Fruit fly (Drosophila melanogaster): ENCODE results near the gene CG32603.
A peak's percentile ranks its signal among the peaks of the same experiment; 100 is the strongest.

The CG32603 gene

dm6 chrX:14169068-14169642 is 15.2 kb upstream of the CG32603 start, which contains the start of gene CG12480 (continued):
- TF ChIP-seq vvl (GFP tag; IDR thresholded peaks at IDR 0.05) (0 out of 2 replicates have a peak, but pooled peaks have one; percentile 37), odd (GFP tag; optimal IDR thresholded peaks at IDR 0.05) (no peak), CG30403 (GFP tag; optimal IDR thresholded peaks at IDR 0.05) (peak; percentile 40), CG4328 (GFP tag; optimal IDR thresholded peaks at IDR 0.05) (no peak), Nf-YB (GFP tag; optimal IDR thresholded peaks at IDR 0.05) (no peak), ash1 (GFP tag; optimal IDR thresholded peaks at IDR 0.05) (no peak), klu (GFP tag; IDR thresholded peaks at IDR 0.05) (no peak), CG6813 (GFP tag; optimal IDR thresholded peaks at IDR 0.05) (peak; percentile 16), CHES-1-like (GFP tag; optimal IDR thresholded peaks at IDR 0.05) (no peak), stwl (tag; optimal IDR thresholded peaks at IDR 0.05) (no peak), Usf (GFP tag; optimal IDR thresholded peaks at IDR 0.05) (peak; percentile 12), CG13123 (GFP tag; optimal IDR thresholded peaks at IDR 0.05) (no peak), fu2 (GFP tag; optimal IDR thresholded peaks at IDR 0.05) (peak; percentile 42), Hey (tag; optimal IDR thresholded peaks at IDR 0.05) (no peak), vfl (GFP tag; optimal IDR thresholded peaks at IDR 0.05) (no peak), ssp (GFP tag; IDR thresholded peaks at IDR 0.05) (no peak), Hr3 (GFP tag; optimal IDR thresholded peaks at IDR 0.05) (no peak), dati (GFP tag; IDR thresholded peaks at IDR 0.05) (no peak), eyg (GFP tag; optimal IDR thresholded peaks at IDR 0.05) (no peak), tgo (GFP tag; IDR thresholded peaks at IDR 0.05) (no peak), CG9727 (GFP tag; optimal IDR thresholded peaks at IDR 0.05) (peak; percentile 44), hb (GFP tag; IDR thresholded peaks at IDR 0.05; ENCODE audit: partially characterized antibody) (no peak), YL-1 (GFP tag; optimal IDR thresholded peaks at IDR 0.05) (no peak), CkIIα-i1 (GFP tag; IDR thresholded peaks at IDR 0.05) (no peak), CTCF (GFP tag; optimal IDR thresholded peaks at IDR 0.05) (no peak), CG10147 (GFP tag; optimal IDR thresholded peaks at IDR 0.05) (peak; percentile 85), zf30C (GFP tag; optimal IDR thresholded peaks at IDR 0.05) (no peak), CG12744 (GFP tag; optimal IDR thresholded peaks at IDR 0.05) (peak; percentile 24), CG8765 (GFP tag; IDR thresholded peaks at IDR 0.05) (no peak; the same call in 1 of the 2 replicates), slbo (GFP tag; IDR thresholded peaks at IDR 0.05) (peak; percentile 86), CG11093 (GFP tag; IDR thresholded peaks at IDR 0.05) (no peak), CG1233 (GFP tag; optimal IDR thresholded peaks at IDR 0.05) (peak; percentile 38), D19B (GFP tag; optimal IDR thresholded peaks at IDR 0.05) (no peak), esg (GFP tag; conservative IDR thresholded peaks at IDR 0.05) (no peak), wor (GFP tag; IDR thresholded peaks at IDR 0.05) (no peak), psq (GFP tag; optimal IDR thresholded peaks at IDR 0.05) (no peak), CG11085 (GFP tag; IDR thresholded peaks at IDR 0.05) (0 out of 2 replicates have a peak, but pooled peaks have one; percentile 25), cato (GFP tag; optimal IDR thresholded peaks at IDR 0.05; ENCODE audit: borderline replicate concordance) (no peak), CG6765 (GFP tag; optimal IDR thresholded peaks at IDR 0.05) (peak; percentile 43), gsb-n (tag; optimal IDR thresholded peaks at IDR 0.05) (no peak), Ravus (GFP tag; IDR thresholded peaks at IDR 0.05) (no peak; the same call in 1 of the 2 replicates), CG10267 (tag; optimal IDR thresholded peaks at IDR 0.05) (peak; percentile 28), CG6254 (GFP tag; optimal IDR thresholded peaks at IDR 0.05) (no peak), hkb (optimal IDR thresholded peaks at IDR 0.05) (no peak), hkb (GFP tag; IDR thresholded peaks at IDR 0.05) (0 out of 2 replicates have a peak, but pooled peaks have one; percentile 25), CG4854 (GFP tag; optimal IDR thresholded peaks at IDR 0.05) (no peak), NC2β (GFP tag; optimal IDR thresholded peaks at IDR 0.05) (no peak), CG14710 (tag; optimal IDR thresholded peaks at IDR 0.05) (no peak), ab (GFP tag; optimal IDR thresholded peaks at IDR 0.05) (no peak), E2f1 (GFP tag; IDR thresholded peaks at IDR 0.05) (no peak), Dp (GFP tag; optimal IDR thresholded peaks at IDR 0.05) (no peak), CG16863 (GFP tag; optimal IDR thresholded peaks at IDR 0.05) (no peak)
